Worm (Caenorhabditis elegans) whole organism, L4/young adult: ENCODE results near the gene T19B10.2.

Source experiments
- W03F9.2 ChIP-seq: fragments of 150-350 bp; optimal IDR thresholded peaks from 2 replicates; lab custom pipeline; 2014; ENCODE audit warnings: missing biosample characterization, missing genetic modification characterization
- dao-5 ChIP-seq: sonication (generic microtip); optimal IDR thresholded peaks from 2 replicates; lab custom pipeline; 2016; ENCODE audit warnings: missing genotype, missing genetic modification characterization, moderate library complexity, missing compliant biosample characterization
- him-1 ChIP-seq: sonication (generic microtip); optimal IDR thresholded peaks from 2 replicates; lab custom pipeline; 2016; ENCODE audit warnings: missing genotype, missing genetic modification reagents, missing genetic modification characterization, missing compliant biosample characterization

The T19B10.2 gene

DNA sequence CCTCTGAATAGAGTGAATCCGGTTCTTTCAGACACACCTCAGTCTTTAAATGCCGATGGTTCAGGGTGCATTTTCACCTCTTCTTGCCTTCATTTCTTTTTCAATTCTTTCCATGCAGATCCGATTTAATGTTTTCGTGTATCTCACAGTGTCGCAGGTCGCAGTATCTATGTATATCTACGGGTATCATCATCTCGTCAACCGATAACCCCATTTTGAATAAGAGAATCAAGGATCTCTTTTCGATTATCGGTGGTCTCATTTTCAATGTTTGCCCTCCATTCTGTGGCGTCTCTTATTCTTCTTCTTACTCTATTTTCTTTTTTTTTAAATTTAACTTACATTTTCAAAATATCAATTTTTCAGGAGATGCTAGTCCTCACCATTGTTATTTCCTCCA, at the start of gene T19B10.2:
Gene T19B10.2, plus strand, starts transcription at position 367 of the 400 bp plus-strand sequence.
- TF ChIP-seq W03F9.2 = no peak
- TF ChIP-seq dao-5 (tag; lab: Kevin White, UChicago) = no peak
- TF ChIP-seq him-1 = no peak

DNA sequence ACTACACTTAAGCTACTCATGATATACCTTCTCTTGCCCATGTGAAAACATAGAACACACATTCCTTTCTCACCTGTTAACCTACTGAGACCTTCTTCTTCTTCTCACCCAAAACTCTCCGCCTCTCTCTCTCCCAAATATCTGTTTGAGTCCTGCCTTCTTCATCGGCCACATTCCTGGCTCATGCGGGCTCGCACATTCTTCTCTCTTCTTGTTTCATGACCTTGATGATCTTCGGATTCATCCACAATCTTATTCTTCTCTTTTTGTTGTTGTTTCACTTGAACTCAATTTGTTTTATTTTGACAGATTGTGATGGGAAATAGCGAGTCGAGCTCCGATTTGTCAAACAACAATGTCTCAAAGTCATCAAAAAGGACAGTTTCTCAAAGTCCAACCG, 49.2 kb upstream of the T19B10.2 start, which contains the start of gene T19C4.5:
Gene T19C4.5, plus strand, starts transcription at position 308 of the 400 bp plus-strand sequence.
- TF ChIP-seq him-1 (no peak), W03F9.2 (no peak), dao-5 (tag; lab: Kevin White, UChicago) (no peak)

DNA sequence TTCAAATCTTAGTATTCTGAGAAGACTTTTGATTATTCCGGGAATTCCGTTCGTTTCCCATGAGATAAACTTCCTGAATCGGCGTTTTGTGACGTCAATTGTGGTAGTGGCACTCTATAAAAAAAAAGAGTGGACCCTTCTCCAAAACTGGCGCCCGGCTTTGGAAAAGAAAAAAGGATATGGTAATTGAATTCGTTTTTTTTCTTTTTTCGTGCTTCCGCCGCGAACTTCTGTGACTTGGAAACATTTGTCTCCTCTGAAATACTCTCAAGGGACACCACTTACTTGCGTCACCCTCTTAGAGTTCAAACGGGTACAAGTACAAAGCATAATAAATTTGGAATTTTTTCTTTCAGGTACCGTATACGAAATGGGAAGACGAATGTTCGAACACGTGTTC, 48.4 kb upstream of the T19B10.2 start:
- TF ChIP-seq dao-5 (tag; lab: Kevin White, UChicago) (no peak), him-1 (no peak), W03F9.2 (no peak)

DNA sequence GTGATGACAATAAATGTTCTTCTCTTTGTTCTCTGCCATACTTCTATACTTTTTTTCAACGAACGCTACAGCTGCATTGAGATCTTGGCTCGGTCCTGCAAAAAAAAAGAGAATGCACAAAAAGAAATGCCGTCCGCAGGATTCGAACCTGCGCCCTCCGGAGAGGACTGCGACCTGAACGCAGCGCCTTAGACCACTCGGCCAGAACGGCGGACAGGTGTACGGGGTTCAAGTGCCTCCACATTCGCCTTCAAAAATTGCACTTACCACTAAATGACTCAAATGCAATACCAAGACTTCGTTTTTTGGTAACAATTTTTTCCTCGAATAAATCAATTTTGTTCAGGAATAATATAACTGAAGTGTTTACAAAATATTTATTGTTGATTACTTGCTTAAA, 46.4 kb upstream of the T19B10.2 start:
- TF ChIP-seq W03F9.2 = no peak
- TF ChIP-seq dao-5 (tag; lab: Kevin White, UChicago) = no peak
- TF ChIP-seq him-1 = no peak

DNA sequence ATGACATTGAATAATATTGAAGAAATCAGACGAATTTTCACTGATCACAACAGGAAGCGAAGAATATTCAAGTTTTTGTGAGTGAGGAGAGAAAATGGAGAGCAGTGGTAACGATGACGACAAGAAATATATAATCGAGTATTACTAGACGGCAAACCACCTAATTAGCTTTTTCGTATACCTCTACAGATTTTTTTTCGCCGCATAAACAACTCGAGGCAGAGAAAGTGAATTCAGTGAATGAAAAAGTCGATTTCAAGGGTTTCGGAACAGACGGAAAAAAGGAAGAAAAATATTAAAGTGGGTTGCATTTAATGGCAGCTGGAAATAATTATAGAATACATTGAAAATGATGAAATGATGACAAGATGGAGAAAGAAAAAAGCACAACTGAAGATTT, 43.5 kb upstream of the T19B10.2 start, which contains the start of gene gpa-1:
Gene gpa-1, minus strand, starts transcription at position 101 of the 400 bp plus-strand sequence.
- TF ChIP-seq him-1 (no peak), W03F9.2 (no peak), dao-5 (tag; lab: Kevin White, UChicago) (no peak)

DNA sequence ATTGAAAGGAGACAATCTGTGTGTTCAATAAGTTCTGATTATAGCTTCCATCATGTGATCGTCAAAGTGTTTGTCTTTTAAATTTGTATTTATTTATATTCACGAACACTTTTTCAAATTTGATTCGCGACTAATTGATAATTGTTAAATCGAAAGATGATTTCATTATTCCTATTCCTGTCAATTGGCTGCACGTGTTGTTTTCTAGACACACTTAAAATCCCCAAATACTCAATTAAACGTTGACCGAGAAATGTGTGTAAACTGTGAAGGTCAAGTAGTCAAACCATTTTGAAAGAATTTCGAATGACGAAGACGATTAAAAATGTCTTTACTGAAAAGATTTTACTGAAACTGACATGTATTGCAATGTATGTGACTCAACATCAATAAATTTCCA, 40.2 kb upstream of the T19B10.2 start:
- TF ChIP-seq dao-5 (tag; lab: Kevin White, UChicago) (no peak), him-1 (no peak), W03F9.2 (no peak)

DNA sequence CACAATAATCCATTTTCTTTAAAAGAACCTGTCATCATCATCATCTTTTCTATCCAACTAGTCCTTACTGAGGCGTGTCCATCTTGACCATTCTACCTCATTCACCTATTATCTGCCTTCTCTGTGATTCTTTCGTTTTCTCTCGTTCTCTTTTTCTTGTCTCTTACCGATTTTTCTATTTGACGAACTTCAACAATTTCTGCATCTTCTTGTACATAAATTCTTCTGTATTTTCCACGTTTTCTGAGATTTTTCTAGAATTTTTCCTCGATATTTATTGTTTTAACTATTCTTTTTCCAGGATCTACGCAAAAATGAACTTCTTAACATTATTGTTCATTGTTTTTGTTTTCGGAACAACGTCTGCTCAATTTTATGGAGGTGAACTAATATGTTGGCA, 38.2 kb upstream of the T19B10.2 start, which contains the start of gene cnc-10:
Gene cnc-10, plus strand, starts transcription at position 301 of the 400 bp plus-strand sequence.
- TF ChIP-seq him-1 (no peak), dao-5 (tag; lab: Kevin White, UChicago) (no peak), W03F9.2 (no peak)

DNA sequence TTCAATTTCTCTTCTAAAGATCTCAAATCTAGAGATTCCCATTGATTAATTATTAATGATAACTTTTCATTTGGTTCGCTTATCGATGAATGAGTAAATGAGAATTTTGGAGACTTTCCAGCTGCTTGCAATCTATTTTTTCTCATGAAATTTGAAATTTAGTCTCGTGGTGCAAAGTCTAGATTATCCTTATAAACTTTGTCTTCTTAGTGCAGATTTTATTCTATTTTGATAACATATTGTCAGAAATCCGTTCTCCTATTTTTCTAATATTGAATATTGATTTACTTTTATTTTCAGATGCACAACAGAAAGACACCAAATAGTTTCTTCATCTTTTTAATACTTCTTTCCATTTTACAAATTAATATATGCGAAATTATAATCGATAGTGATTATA, 30.1 kb upstream of the T19B10.2 start, which contains the start of gene lgc-49:
Gene lgc-49, plus strand, starts transcription at position 301 of the 400 bp plus-strand sequence.
- TF ChIP-seq him-1 = no peak
- no peak for TF ChIP-seq dao-5 (tag; lab: Kevin White, UChicago)
- TF ChIP-seq W03F9.2 = no peak

DNA sequence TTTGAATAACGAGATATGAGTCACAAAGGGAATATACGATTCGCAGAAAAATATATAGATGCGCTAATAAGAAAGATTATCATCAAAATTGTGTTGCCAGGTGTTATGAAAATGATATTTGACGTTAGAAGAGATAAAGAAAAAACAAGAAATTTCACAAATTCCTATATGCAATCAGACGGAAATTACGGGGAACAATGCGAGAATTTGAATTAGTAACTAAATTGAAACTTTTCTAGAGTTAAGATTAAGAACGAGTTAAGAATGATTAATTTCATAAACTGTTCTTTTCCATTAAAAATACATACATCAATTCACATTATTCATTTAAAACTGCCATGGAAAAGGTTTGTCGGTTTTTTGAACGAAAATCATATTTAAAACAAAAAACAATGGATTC, 25.0 kb upstream of the T19B10.2 start, which contains the start of gene clc-6:
Gene clc-6, minus strand, starts transcription at position 101 of the 400 bp plus-strand sequence.
- TF ChIP-seq him-1 (no peak), W03F9.2 (no peak), dao-5 (tag; lab: Kevin White, UChicago) (no peak)

DNA sequence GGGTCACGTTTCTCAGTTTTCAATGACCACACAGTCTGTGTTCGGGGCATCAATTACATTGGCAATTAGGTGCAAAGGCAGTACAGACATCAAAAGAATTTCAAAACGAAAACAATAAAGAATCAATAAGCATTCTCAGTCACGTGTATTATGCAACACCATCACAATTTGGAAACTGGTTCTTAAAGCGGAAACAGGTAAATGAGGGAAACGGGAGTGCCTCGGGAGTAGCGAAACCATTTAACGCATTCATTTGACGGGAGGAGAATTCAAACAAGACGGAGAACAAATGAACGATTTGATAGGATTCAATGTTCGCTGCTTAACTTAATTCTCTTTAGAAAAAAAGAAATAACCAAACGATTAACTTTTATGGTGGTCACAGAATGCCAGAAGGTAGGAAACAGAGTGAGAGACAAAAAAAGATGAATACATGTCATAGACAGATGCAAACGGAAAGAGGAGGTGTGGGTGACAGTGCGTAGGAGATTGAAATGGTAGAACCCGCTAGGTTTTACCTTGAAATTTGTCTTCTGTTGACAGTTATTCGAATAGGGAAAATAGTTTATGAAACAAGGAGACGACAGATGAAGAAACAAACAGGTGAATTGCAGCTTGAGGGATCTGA, 24.4 kb upstream of the T19B10.2 start:
- TF ChIP-seq dao-5 (tag; lab: Kevin White, UChicago) (no peak), him-1 (no peak), W03F9.2 (no peak)

DNA sequence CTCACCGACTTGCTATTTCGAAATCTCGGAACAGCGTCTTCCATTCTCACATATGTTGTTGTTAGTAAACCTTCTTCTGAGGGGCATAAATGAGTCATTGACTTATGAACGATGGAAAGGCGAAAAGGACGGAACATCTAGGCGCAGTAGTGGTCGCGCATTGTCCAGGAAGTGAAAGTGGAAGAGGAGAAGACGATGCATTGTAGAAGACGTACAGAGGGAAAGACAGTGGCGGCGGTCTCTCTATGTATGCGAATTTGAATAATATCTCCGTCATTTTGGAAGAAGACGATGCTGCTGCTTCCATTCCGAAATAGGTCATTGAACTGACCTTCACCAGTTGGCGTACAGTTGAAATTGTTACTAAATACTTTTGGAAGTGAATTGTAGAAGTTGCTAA, 23.0 kb upstream of the T19B10.2 start:
- TF ChIP-seq W03F9.2 (no peak), him-1 (no peak), dao-5 (tag; lab: Kevin White, UChicago) (no peak)

DNA sequence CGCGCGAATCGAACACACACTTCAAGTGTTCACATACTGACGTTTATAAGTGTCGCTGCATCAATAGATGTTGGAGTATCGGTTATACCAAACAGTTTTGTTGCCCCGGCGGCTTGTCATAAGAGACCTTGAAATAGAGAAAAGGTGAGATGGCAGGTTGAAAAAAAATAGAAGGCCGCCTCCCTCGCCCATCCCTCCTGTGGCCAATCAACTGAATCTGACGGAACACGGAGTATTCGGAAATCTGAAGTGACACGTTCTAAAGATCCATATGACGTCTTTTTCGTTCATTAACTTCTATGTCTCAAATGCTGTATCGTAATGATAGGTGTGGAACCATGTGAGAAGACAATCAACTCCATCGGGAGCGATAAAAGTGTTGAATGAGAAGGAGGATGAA, 21.6 kb upstream of the T19B10.2 start:
- no peak for TF ChIP-seq W03F9.2
- no peak for TF ChIP-seq dao-5 (tag; lab: Kevin White, UChicago)
- TF ChIP-seq him-1 = no peak

DNA sequence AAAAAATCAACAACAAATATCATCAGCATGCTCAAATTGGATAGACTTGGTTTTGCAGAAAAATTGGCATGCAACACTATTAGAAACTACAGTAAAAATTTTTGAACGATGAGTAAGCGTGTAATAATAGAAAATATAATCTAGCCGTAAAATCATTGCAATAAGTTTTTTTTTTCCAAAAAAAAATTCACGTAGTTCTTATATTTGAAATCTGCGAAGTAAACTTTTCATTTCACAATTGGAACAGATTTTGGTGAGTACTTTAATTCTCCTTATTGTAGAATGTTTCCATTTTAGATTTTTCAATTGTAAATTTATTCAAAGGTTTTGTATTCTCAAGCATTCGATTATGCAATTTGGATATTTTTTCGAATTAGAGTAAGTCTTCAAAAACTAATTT, 20.8 kb upstream of the T19B10.2 start, which contains the start of gene K10D6.3:
Gene K10D6.3, plus strand, starts transcription at position 301 of the 400 bp plus-strand sequence.
- TF ChIP-seq W03F9.2 (no peak), him-1 (no peak), dao-5 (tag; lab: Kevin White, UChicago) (no peak)

DNA sequence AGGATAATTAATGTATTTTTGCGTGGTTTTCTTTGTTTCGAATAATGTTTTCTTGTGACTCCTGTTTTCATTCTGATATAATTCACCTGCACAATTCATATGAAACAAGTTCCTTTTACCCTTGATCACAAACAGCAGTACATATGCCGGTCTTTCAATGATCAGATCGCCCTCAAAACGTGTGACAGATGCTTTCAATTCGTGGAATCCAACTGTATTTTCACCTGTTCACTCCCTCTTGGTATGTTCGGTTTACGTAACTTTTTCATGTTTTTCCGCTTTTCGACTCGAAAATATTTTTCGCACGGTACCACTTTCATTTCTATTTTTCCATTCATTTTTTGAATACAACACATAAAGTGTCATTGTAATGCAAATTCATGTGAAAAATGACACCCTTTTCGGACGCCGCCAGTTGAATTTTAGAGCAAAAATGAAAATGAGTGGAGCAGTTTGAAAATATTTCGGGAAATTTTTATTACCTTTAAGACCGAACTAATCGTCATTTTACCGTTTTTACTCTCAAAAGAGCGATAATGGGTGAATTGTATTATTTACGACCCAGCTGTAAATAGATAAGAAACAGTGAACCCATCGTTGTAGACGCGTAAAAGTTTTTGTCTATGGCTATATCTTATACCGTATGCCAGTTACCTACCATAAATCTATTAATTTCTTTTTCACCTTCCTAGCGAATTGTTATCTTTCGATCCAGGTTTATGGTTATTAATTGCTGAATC, 19.1 kb upstream of the T19B10.2 start, which contains the start of gene K10D6.4:
Gene K10D6.4, plus strand, starts transcription at position 100 of the 740 bp plus-strand sequence.
- TF ChIP-seq him-1 (no peak), W03F9.2 (no peak), dao-5 (tag; lab: Kevin White, UChicago) (no peak)

DNA sequence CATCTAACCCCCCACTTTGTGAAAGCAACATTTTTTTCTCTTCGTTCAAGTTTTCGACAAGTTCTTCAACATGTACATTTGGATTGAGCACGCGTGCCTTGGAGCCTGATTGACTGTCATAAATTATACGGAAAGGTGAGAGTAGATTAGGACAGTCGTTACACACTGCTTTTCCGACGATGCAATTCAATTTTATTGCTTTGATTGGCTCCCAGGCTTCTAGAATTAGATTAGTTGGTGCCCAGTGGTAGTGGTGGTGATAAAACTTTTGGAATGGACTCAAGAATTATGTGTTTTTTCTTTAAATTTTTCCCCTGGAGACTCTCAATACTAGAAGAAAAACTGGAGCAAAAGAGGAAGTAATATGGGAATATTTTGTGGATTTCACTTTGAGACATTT, 16.6 kb upstream of the T19B10.2 start:
- TF ChIP-seq dao-5 (tag; lab: Kevin White, UChicago) (no peak), W03F9.2 (no peak), him-1 (no peak)
